Fruit fly (Drosophila melanogaster) whole organism, pupa: ENCODE measurements around the gene Doc2.

Experiments used
- CG15710 ChIP-seq: fragments of 200-800 bp; sonication (Bioruptor generic); optimal IDR thresholded peaks from 2 replicates; lab custom pipeline; 2018; ENCODE audit warnings: missing biosample characterization, mild to moderate bottlenecking, missing genetic modification characterization, moderate library complexity
- CG4496 ChIP-seq: fragments of 200-800 bp; sonication (Bioruptor generic); IDR thresholded peaks from 3 replicates; pipeline ENCODE4 v1.3.6; 2022; ENCODE audit warnings: missing biosample characterization, missing genetic modification characterization
- CG8159 ChIP-seq: fragments of 200-800 bp; sonication (Bioruptor generic); optimal IDR thresholded peaks from 3 replicates; lab custom pipeline; 2018; ENCODE audit warnings: missing biosample characterization, mild to moderate bottlenecking, missing genetic modification characterization, moderate library complexity
- CG8301 ChIP-seq: fragments of 200-800 bp; sonication (Bioruptor generic); optimal IDR thresholded peaks from 2 replicates; lab custom pipeline; 2018; ENCODE audit warnings: missing biosample characterization, mild to moderate bottlenecking, missing genetic modification characterization
- CG9948 ChIP-seq: fragments of 200-800 bp; sonication (Bioruptor generic); optimal IDR thresholded peaks from 2 replicates; lab custom pipeline; 2018; ENCODE audit warnings: missing biosample characterization, mild to moderate bottlenecking, missing genetic modification characterization, moderate library complexity
- EcR ChIP-seq: fragments of 200-800 bp; sonication (Bioruptor generic); optimal IDR thresholded peaks from 3 replicates; lab custom pipeline; 2019; ENCODE audit warnings: missing biosample characterization, missing genetic modification characterization, mild to moderate bottlenecking, moderate library complexity, missing genetic modification reagents
- Ets98B ChIP-seq: fragments of 200-800 bp; sonication (Bioruptor generic); IDR thresholded peaks from 2 replicates; pipeline ENCODE4 v1.3.6; 2022; ENCODE audit warnings: missing biosample characterization, missing genetic modification characterization
- Pif1B ChIP-seq: fragments of 200-800 bp; sonication (Bioruptor generic); optimal IDR thresholded peaks from 3 replicates; lab custom pipeline; 2016; ENCODE audit warnings: missing biosample characterization, missing genetic modification characterization
- rn ChIP-seq: fragments of 200-800 bp; sonication (Bioruptor generic); IDR thresholded peaks from 2 replicates; pipeline ENCODE4 v1.3.6; 2022; ENCODE audit warnings: missing biosample characterization, missing genetic modification characterization

- TF ChIP-seq CG4496 (GFP tag; lab: Robert Waterston, UW) (no peak), CG9948 (tag; lab: Kevin White, UChicago) (no peak), Pif1B (GFP tag; lab: Kevin White, UChicago) (no peak), EcR (GFP tag; lab: Kevin White, UChicago) (no peak), rn (GFP tag; lab: Robert Waterston, UW) (no peak), CG8301 (tag; lab: Kevin White, UChicago) (no peak), CG15710 (no peak), CG8159 (tag; lab: Kevin White, UChicago) (no peak), Ets98B (GFP tag; lab: Robert Waterston, UW) (no peak)
Observed at dm6 chr3L:9017414-9017813, 1.6 kb downstream of the Doc2 start.
